Worm (Caenorhabditis elegans) whole organism, L3 larva: ENCODE results near the gene fbxa-199.
A peak's percentile ranks its signal among the peaks of the same experiment; 100 is the strongest.

Experiments
- R02D3.7 ChIP-seq: fragments of 150-350 bp; optimal IDR thresholded peaks from 2 replicates; lab custom pipeline; 2014; ENCODE audit warnings: missing biosample characterization, missing genetic modification characterization
- ZK546.5 ChIP-seq: sonication (generic microtip); optimal IDR thresholded peaks from 2 replicates; lab custom pipeline; 2017; ENCODE audit warnings: missing biosample characterization, missing genetic modification characterization
- ama-1 ChIP-seq: fragments of 150-350 bp; optimal IDR thresholded peaks from 2 replicates; lab custom pipeline; 2018
- ceh-16 ChIP-seq: sonication (generic microtip); optimal IDR thresholded peaks from 2 replicates; lab custom pipeline; 2017; ENCODE audit warnings: missing biosample characterization, missing genetic modification characterization
- ceh-28 ChIP-seq: fragments of 150-350 bp; optimal IDR thresholded peaks from 2 replicates; lab custom pipeline; 2014; ENCODE audit warnings: missing biosample characterization, missing genetic modification reagents, missing genetic modification characterization
- ceh-82 ChIP-seq: fragments of 150-350 bp; optimal IDR thresholded peaks from 2 replicates; lab custom pipeline; 2014; ENCODE audit warnings: missing biosample characterization, missing genetic modification characterization
- daf-12 ChIP-seq: fragments of 150-350 bp; optimal IDR thresholded peaks from 2 replicates; lab custom pipeline; 2014; ENCODE audit warnings: missing biosample characterization, missing genetic modification reagents, missing genetic modification characterization
- egl-27 ChIP-seq: sonication (generic microtip); optimal IDR thresholded peaks from 4 replicates; lab custom pipeline; 2017; ENCODE audit warnings: missing biosample characterization, missing genetic modification reagents, missing genetic modification characterization
- egl-5 ChIP-seq: fragments of 150-350 bp; optimal IDR thresholded peaks from 2 replicates; lab custom pipeline; 2017; ENCODE audit warnings: missing biosample characterization, missing genetic modification reagents, missing genetic modification characterization, inconsistent platforms
- elt-1 ChIP-seq: fragments of 150-350 bp; optimal IDR thresholded peaks from 2 replicates; lab custom pipeline; 2014; ENCODE audit warnings: missing biosample characterization, missing genetic modification characterization
- elt-3 ChIP-seq, 3 experiments: fragments of 150-350 bp in 1 of 3; sonication (generic microtip) in 2 of 3; optimal IDR thresholded peaks; 2 replicates in 2 of 3; 4 replicates in 1 of 3; lab custom pipeline; 2014 to 2017; ENCODE audit warnings: missing biosample characterization in 3 of 3, missing genetic modification characterization in 3 of 3
- fkh-10 ChIP-seq: sonication (generic microtip); optimal IDR thresholded peaks from 2 replicates; lab custom pipeline; 2017; ENCODE audit warnings: missing biosample characterization, missing genetic modification reagents, missing genetic modification characterization
- fkh-2 ChIP-seq: fragments of 150-350 bp; optimal IDR thresholded peaks from 2 replicates; lab custom pipeline; 2014; ENCODE audit warnings: missing biosample characterization, missing genetic modification reagents, missing genetic modification characterization
- hmg-11 ChIP-seq: sonication (generic microtip); optimal IDR thresholded peaks from 2 replicates; lab custom pipeline; 2016; ENCODE audit warnings: missing genetic modification characterization, missing compliant biosample characterization
- jun-1 ChIP-seq: fragments of 150-350 bp; optimal IDR thresholded peaks from 2 replicates; lab custom pipeline; 2014; ENCODE audit warnings: missing biosample characterization, missing genetic modification reagents, missing genetic modification characterization
- lin-39 ChIP-seq: fragments of 150-350 bp; optimal IDR thresholded peaks from 2 replicates; lab custom pipeline; 2018; ENCODE audit warnings: missing biosample characterization, missing genetic modification reagents, missing genetic modification characterization
- lsy-12 ChIP-seq: sonication (generic microtip); optimal IDR thresholded peaks from 2 replicates; lab custom pipeline; 2016; ENCODE audit warnings: mild to moderate bottlenecking, missing genetic modification characterization, missing compliant biosample characterization
- mdl-1 ChIP-seq: fragments of 150-350 bp; optimal IDR thresholded peaks from 2 replicates; lab custom pipeline; 2014; ENCODE audit warnings: missing biosample characterization, missing genetic modification characterization
- mml-1 ChIP-seq: fragments of 150-350 bp; sonication (generic microtip); optimal IDR thresholded peaks from 3 replicates; lab custom pipeline; 2014; ENCODE audit warnings: missing biosample characterization, missing genetic modification characterization
- nfya-1 ChIP-seq: sonication (generic microtip); optimal IDR thresholded peaks from 2 replicates; lab custom pipeline; 2017; ENCODE audit warnings: missing genetic modification characterization, mild to moderate bottlenecking, missing compliant biosample characterization, antibody characterized with exemption, moderate library complexity; ENCODE audit not compliant: insufficient read depth
- nhr-12 ChIP-seq: fragments of 150-350 bp; optimal IDR thresholded peaks from 2 replicates; lab custom pipeline; 2014; ENCODE audit warnings: missing biosample characterization, missing genetic modification characterization
- nhr-23 ChIP-seq: fragments of 150-350 bp; optimal IDR thresholded peaks from 2 replicates; lab custom pipeline; 2014; ENCODE audit warnings: missing biosample characterization, missing genetic modification reagents, missing genetic modification characterization
- nhr-28 ChIP-seq: fragments of 150-350 bp; optimal IDR thresholded peaks from 2 replicates; lab custom pipeline; 2014; ENCODE audit warnings: missing biosample characterization, missing genetic modification characterization
- nhr-43 ChIP-seq: sonication (generic microtip); optimal IDR thresholded peaks from 2 replicates; lab custom pipeline; 2016; ENCODE audit warnings: mild to moderate bottlenecking, missing genetic modification characterization, missing compliant biosample characterization; ENCODE audit not compliant: poor library complexity, severe bottlenecking
- nhr-76 ChIP-seq: fragments of 150-350 bp; sonication (generic microtip); optimal IDR thresholded peaks from 5 replicates; lab custom pipeline; 2014; ENCODE audit warnings: missing biosample characterization, missing genetic modification characterization
- nhr-77 ChIP-seq: fragments of 150-350 bp; optimal IDR thresholded peaks from 2 replicates; lab custom pipeline; 2014; ENCODE audit warnings: missing biosample characterization, missing genetic modification characterization
- pha-4 ChIP-seq: fragments of 150-350 bp; optimal IDR thresholded peaks from 2 replicates; lab custom pipeline; 2014; ENCODE audit warnings: missing biosample characterization, missing genetic modification reagents, missing genetic modification characterization
- sea-2 ChIP-seq: fragments of 150-350 bp; sonication (generic microtip); optimal IDR thresholded peaks from 4 replicates; lab custom pipeline; 2014; ENCODE audit warnings: missing biosample characterization, missing genetic modification reagents, missing genetic modification characterization
- skn-1 ChIP-seq: fragments of 150-350 bp; optimal IDR thresholded peaks from 2 replicates; lab custom pipeline; 2014; ENCODE audit warnings: missing biosample characterization, missing genetic modification characterization
- snpc-4 ChIP-seq: fragments of 150-350 bp; optimal IDR thresholded peaks from 2 replicates; lab custom pipeline; 2014; ENCODE audit warnings: missing biosample characterization, missing genetic modification characterization
- tbx-2 ChIP-seq: sonication (generic microtip); optimal IDR thresholded peaks from 2 replicates; lab custom pipeline; 2016; ENCODE audit warnings: mild to moderate bottlenecking, missing genetic modification characterization, missing compliant biosample characterization
- unc-39 ChIP-seq: sonication (generic microtip); optimal IDR thresholded peaks from 4 replicates; lab custom pipeline; 2017; ENCODE audit warnings: missing biosample characterization, missing genetic modification characterization
- ztf-11 ChIP-seq: fragments of 150-350 bp; optimal IDR thresholded peaks from 2 replicates; lab custom pipeline; 2014; ENCODE audit warnings: missing biosample characterization, missing genetic modification characterization
- ztf-4 ChIP-seq: fragments of 150-350 bp; optimal IDR thresholded peaks from 2 replicates; lab custom pipeline; 2014; ENCODE audit warnings: missing biosample characterization, missing genetic modification characterization

fbxa-199 gene

ce11 chrV:15413847-15414246 is 15.2 kb upstream of the fbxa-199 start, which contains the start of gene srh-264:
TSS of gene srh-264 (plus strand) at chrV:15414147.
- TF ChIP-seq lsy-12: no peak
- TF ChIP-seq nhr-76 (tag; lab: Kevin White, UChicago): no peak
- TF ChIP-seq ztf-4 (tag; lab: Kevin White, UChicago): no peak

- TF ChIP-seq ceh-28 (tag; lab: Kevin White, UChicago): no peak
- TF ChIP-seq mml-1 (tag; lab: Kevin White, UChicago): no peak
- TF ChIP-seq skn-1: no peak
- no peak for TF ChIP-seq fkh-10 (GFP tag; lab: Kevin White, UChicago)
- no peak for TF ChIP-seq ama-1 (lab: Kevin White, UChicago)
- TF ChIP-seq elt-1 (tag; lab: Kevin White, UChicago): no peak
- TF ChIP-seq pha-4: no peak
- TF ChIP-seq fkh-2 (tag; lab: Kevin White, UChicago): no peak
- no peak for TF ChIP-seq daf-12 (tag; lab: Kevin White, UChicago)
- no peak for TF ChIP-seq tbx-2 (tag; lab: Kevin White, UChicago)
These were observed 14.0 kb upstream of the fbxa-199 start, which contains the start of gene srbc-63 for ce11 chrV:15412625-15413024. TSS of gene srbc-63 (minus strand) at chrV:15412725.

- TF ChIP-seq R02D3.7 (tag; lab: Kevin White, UChicago) (no peak), egl-27 (tag; lab: Kevin White, UChicago) (no peak), nhr-23 (no peak), ceh-82 (tag; lab: Kevin White, UChicago) (no peak), unc-39 (tag; lab: Kevin White, UChicago) (no peak), pha-4 (no peak), jun-1 (tag; lab: Kevin White, UChicago) (no peak)
- TF ChIP-seq, all 47 proteins: peak for 0
These were observed 8.3 kb upstream of the fbxa-199 start, which contains the start of gene srh-257 for ce11 chrV:15406928-15407327. TSS of gene srh-257 (plus strand) at chrV:15407228.

- TF ChIP-seq snpc-4 (no peak), egl-5 (tag; lab: Kevin White, UChicago) (no peak), elt-3 (tag; optimal IDR thresholded peaks at IDR 0.05; lab: Kevin White, UChicago) (no peak)
These were observed 6.2 kb upstream of the fbxa-199 start, which contains the start of gene srh-258 for ce11 chrV:15404859-15405258. TSS of gene srh-258 (plus strand) at chrV:15405159.

- TF ChIP-seq lin-39 (tag; lab: Kevin White, UChicago): no peak
- TF ChIP-seq nhr-43 (tag; lab: Kevin White, UChicago): no peak
- no peak for TF ChIP-seq skn-1
- peak; percentile 41 for TF ChIP-seq pha-4
These were observed 3.3 kb upstream of the fbxa-199 start, which contains the start of gene fbxa-135 for ce11 chrV:15401856-15402314. TSS of gene fbxa-135 (plus strand) at chrV:15402264.

- no peak for TF ChIP-seq ceh-16 (tag; lab: Kevin White, UChicago)
- no peak for TF ChIP-seq skn-1
- no peak for TF ChIP-seq jun-1 (tag; lab: Kevin White, UChicago)
- TF ChIP-seq R02D3.7 (tag; lab: Kevin White, UChicago): no peak
- no peak for TF ChIP-seq nhr-28
- TF ChIP-seq ztf-11 (tag; lab: Kevin White, UChicago): no peak
- TF ChIP-seq ZK546.5: no peak
- no peak for TF ChIP-seq hmg-11 (tag; lab: Kevin White, UChicago)
- no peak for TF ChIP-seq fkh-10 (GFP tag; lab: Kevin White, UChicago)
- no peak for TF ChIP-seq nhr-76 (tag; lab: Kevin White, UChicago)
- no peak for TF ChIP-seq pha-4
- TF ChIP-seq sea-2 (GFP tag; lab: Kevin White, UChicago): no peak
- no peak for TF ChIP-seq nfya-1 (tag; lab: Kevin White, UChicago)
- no peak for TF ChIP-seq nhr-77 (tag; lab: Kevin White, UChicago)
- TF ChIP-seq egl-27 (tag; lab: Kevin White, UChicago): no peak
- TF ChIP-seq nhr-43 (tag; lab: Kevin White, UChicago): no peak
- no peak for TF ChIP-seq mdl-1 (tag; lab: Kevin White, UChicago)
- no peak for TF ChIP-seq nhr-12 (tag; lab: Kevin White, UChicago)
- TF ChIP-seq elt-1 (tag; lab: Kevin White, UChicago): no peak
- no peak for TF ChIP-seq lsy-12
These were observed 1.2 kb upstream of the fbxa-199 start, which contains the start of the genes T06E6.15 and sri-7 for ce11 chrV:15399691-15400377. TSS of gene T06E6.15 (minus strand) at chrV:15399791. TSS of gene sri-7 (plus strand) at chrV:15400327.
